Fruit fly (Drosophila melanogaster) whole organism, embryonic: ENCODE measurements around the gene nxf2.

ENCODE experiments used
- CG1024 ChIP-seq: fragments of 200-800 bp; sonication (Bioruptor generic); IDR thresholded peaks from 2 replicates; pipeline ENCODE4 v1.3.6; 2022; ENCODE audit warnings: missing biosample characterization, missing genetic modification characterization
- CG10267 ChIP-seq: fragments of 200-800 bp; sonication (Bioruptor generic); optimal IDR thresholded peaks from 2 replicates; lab custom pipeline; 2018; ENCODE audit warnings: missing biosample characterization, mild to moderate bottlenecking, missing genetic modification characterization, moderate library complexity
- CG11247 ChIP-seq: fragments of 200-800 bp; sonication (Bioruptor generic); IDR thresholded peaks from 2 replicates; pipeline ENCODE4 v1.3.6; 2022; ENCODE audit warnings: missing biosample characterization, missing genetic modification characterization
- CG13624 ChIP-seq: fragments of 200-800 bp; sonication (Bioruptor generic); optimal IDR thresholded peaks from 2 replicates; lab custom pipeline; 2016; ENCODE audit warnings: missing biosample characterization, missing genetic modification characterization
- CG15269 ChIP-seq: fragments of 200-800 bp; sonication (Bioruptor generic); optimal IDR thresholded peaks from 2 replicates; lab custom pipeline; 2018; ENCODE audit warnings: missing biosample characterization, mild to moderate bottlenecking, missing genetic modification characterization, moderate library complexity
- CG15514 ChIP-seq: fragments of 200-800 bp; sonication (Bioruptor generic); optimal IDR thresholded peaks from 3 replicates; lab custom pipeline; 2017; ENCODE audit warnings: missing biosample characterization, missing genetic modification characterization, mild to moderate bottlenecking, moderate library complexity, missing genetic modification reagents
- CG16779 ChIP-seq: fragments of 200-800 bp; sonication (Bioruptor generic); IDR thresholded peaks from 2 replicates; pipeline ENCODE4 v1.3.6; 2022; ENCODE audit warnings: missing biosample characterization, missing genetic modification characterization
- CG17568 ChIP-seq: fragments of 200-800 bp; sonication (Bioruptor generic); optimal IDR thresholded peaks from 2 replicates; lab custom pipeline; 2018; ENCODE audit warnings: missing biosample characterization, mild to moderate bottlenecking, missing genetic modification characterization, moderate library complexity
- CG1792 ChIP-seq: fragments of 200-800 bp; sonication (Bioruptor generic); optimal IDR thresholded peaks from 2 replicates; lab custom pipeline; 2016; ENCODE audit warnings: missing biosample characterization, missing genetic modification characterization
- CG18619 ChIP-seq: fragments of 200-800 bp; sonication (Bioruptor generic); optimal IDR thresholded peaks from 3 replicates; lab custom pipeline; 2017; ENCODE audit warnings: missing biosample characterization, mild to moderate bottlenecking, missing genetic modification characterization
- CG33213 ChIP-seq: fragments of 200-800 bp; sonication (Bioruptor generic); optimal IDR thresholded peaks from 3 replicates; lab custom pipeline; 2016; ENCODE audit warnings: missing biosample characterization, missing genetic modification characterization
- CG34376 ChIP-seq: fragments of 200-800 bp; sonication (Bioruptor generic); optimal IDR thresholded peaks from 2 replicates; lab custom pipeline; 2018; ENCODE audit warnings: missing biosample characterization, mild to moderate bottlenecking, missing genetic modification characterization
- CG3995 ChIP-seq: fragments of 200-800 bp; sonication (Bioruptor generic); optimal IDR thresholded peaks from 3 replicates; lab custom pipeline; 2016; ENCODE audit warnings: missing biosample characterization, missing genetic modification characterization
- CG42726 ChIP-seq: fragments of 200-800 bp; sonication (Bioruptor generic); IDR thresholded peaks from 2 replicates; pipeline ENCODE4 v1.3.6; 2022; ENCODE audit warnings: missing biosample characterization, missing genetic modification characterization; ENCODE audit not compliant: partially characterized antibody
- CG4404 ChIP-seq: fragments of 200-800 bp; sonication (Bioruptor generic); IDR thresholded peaks from 2 replicates; pipeline ENCODE4 v1.3.6; 2022; ENCODE audit warnings: missing biosample characterization, missing genetic modification characterization
- CG7357 ChIP-seq: fragments of 200-800 bp; sonication (Bioruptor generic); IDR thresholded peaks from 3 replicates; pipeline ENCODE4 v1.3.6; 2022; ENCODE audit warnings: missing biosample characterization, missing genetic modification characterization
- CG7745 ChIP-seq: fragments of 200-800 bp; sonication (Bioruptor generic); optimal IDR thresholded peaks from 2 replicates; lab custom pipeline; 2018; ENCODE audit warnings: missing biosample characterization, mild to moderate bottlenecking, missing genetic modification characterization, moderate library complexity
- CG8924 ChIP-seq: fragments of 200-800 bp; optimal IDR thresholded peaks from 3 replicates; lab custom pipeline; 2019; ENCODE audit warnings: missing biosample characterization, mild to moderate bottlenecking, missing genetic modification characterization, moderate library complexity
- CG9437 ChIP-seq: fragments of 200-800 bp; sonication (Bioruptor generic); optimal IDR thresholded peaks from 2 replicates; lab custom pipeline; 2018; ENCODE audit warnings: missing biosample characterization, mild to moderate bottlenecking, missing genetic modification characterization
- CG9932 ChIP-seq: fragments of 200-800 bp; sonication (Bioruptor generic); IDR thresholded peaks from 2 replicates; pipeline ENCODE4 v1.3.6; 2022; ENCODE audit warnings: missing biosample characterization, missing genetic modification characterization
- Dbx ChIP-seq: fragments of 200-800 bp; sonication (Bioruptor generic); IDR thresholded peaks from 3 replicates; pipeline ENCODE4 v1.3.6; 2022; ENCODE audit warnings: missing biosample characterization, missing genetic modification characterization
- Deaf1 ChIP-seq: fragments of 200-800 bp; optimal IDR thresholded peaks from 3 replicates; lab custom pipeline; 2019; ENCODE audit warnings: missing biosample characterization, mild to moderate bottlenecking, missing genetic modification characterization, moderate library complexity
- Ets65A ChIP-seq: fragments of 200-800 bp; sonication (Bioruptor generic); peaks from one replicate; lab custom pipeline; 2016; ENCODE audit warnings: missing biosample characterization, missing genetic modification characterization
- HLH4C ChIP-seq: fragments of 200-800 bp; sonication (Bioruptor generic); IDR thresholded peaks from 3 replicates; pipeline ENCODE4 v1.3.6; 2022; ENCODE audit warnings: missing biosample characterization, missing genetic modification characterization; ENCODE audit not compliant: partially characterized antibody
- HLH54F ChIP-seq: fragments of 200-800 bp; sonication (Bioruptor generic); optimal IDR thresholded peaks from 3 replicates; lab custom pipeline; 2016; ENCODE audit warnings: missing biosample characterization, missing genetic modification characterization
- Hmr ChIP-seq: fragments of 200-800 bp; sonication (Bioruptor generic); optimal IDR thresholded peaks from 3 replicates; lab custom pipeline; 2017; ENCODE audit warnings: mild to moderate bottlenecking, missing biosample characterization, missing genetic modification reagents, missing genetic modification characterization
- Med ChIP-seq: fragments of 200-800 bp; sonication (Bioruptor generic); peaks from one replicate; lab custom pipeline; 2016; ENCODE audit warnings: missing biosample characterization, missing genetic modification characterization, mild to moderate bottlenecking, inconsistent platforms, moderate library complexity
- Meics ChIP-seq: fragments of 200-800 bp; sonication (Bioruptor generic); optimal IDR thresholded peaks from 2 replicates; lab custom pipeline; 2017; ENCODE audit warnings: missing biosample characterization, mild to moderate bottlenecking, missing genetic modification characterization
- Oli ChIP-seq: fragments of 200-800 bp; sonication (Bioruptor generic); optimal IDR thresholded peaks from 2 replicates; lab custom pipeline; 2018; ENCODE audit warnings: missing biosample characterization, mild to moderate bottlenecking, missing genetic modification characterization, moderate library complexity
- Pdp1 ChIP-seq, 2 experiments: fragments of 200-800 bp; sonication (Bioruptor generic); optimal IDR thresholded peaks; 3 replicates each; lab custom pipeline; 2016; ENCODE audit warnings: missing biosample characterization in 2 of 2, missing genetic modification characterization in 2 of 2, mild to moderate bottlenecking in 1 of 2, moderate library complexity in 1 of 2
- Six4 ChIP-seq: fragments of 200-800 bp; sonication (Bioruptor generic); optimal IDR thresholded peaks from 2 replicates; lab custom pipeline; 2016; ENCODE audit warnings: missing biosample characterization, missing genetic modification characterization
- ash1 ChIP-seq: fragments of 200-800 bp; sonication (Bioruptor generic); optimal IDR thresholded peaks from 2 replicates; lab custom pipeline; 2018; ENCODE audit warnings: missing biosample characterization, mild to moderate bottlenecking, missing genetic modification characterization
- br ChIP-seq: fragments of >200 bp; optimal IDR thresholded peaks from 2 replicates; lab custom pipeline; 2017
- caup ChIP-seq: fragments of 200-800 bp; sonication (Bioruptor generic); optimal IDR thresholded peaks from 3 replicates; lab custom pipeline; 2017; ENCODE audit warnings: missing biosample characterization, mild to moderate bottlenecking, missing genetic modification characterization, moderate library complexity; ENCODE audit not compliant: severe bottlenecking
- cg ChIP-seq: fragments of 200-800 bp; sonication (Bioruptor generic); optimal IDR thresholded peaks from 3 replicates; lab custom pipeline; 2019; ENCODE audit warnings: missing biosample characterization, mild to moderate bottlenecking, missing genetic modification characterization, moderate library complexity
- ci ChIP-seq: fragments of 200-800 bp; sonication (Bioruptor generic); IDR thresholded peaks from 3 replicates; pipeline ENCODE4 v1.3.6; 2022; ENCODE audit warnings: missing biosample characterization, missing genetic modification characterization
- crol ChIP-seq: fragments of 200-800 bp; sonication (Bioruptor generic); IDR thresholded peaks from 2 replicates; pipeline ENCODE4 v1.3.6; 2022; ENCODE audit warnings: missing biosample characterization, missing genetic modification characterization
- esg ChIP-seq: fragments of 200-800 bp; sonication (Bioruptor generic); conservative IDR thresholded peaks from 2 replicates; pipeline ENCODE4 v1.3.6; 2022; ENCODE audit warnings: missing biosample characterization, missing genetic modification characterization
- gcm2 ChIP-seq: fragments of 200-800 bp; sonication (Bioruptor generic); optimal IDR thresholded peaks from 2 replicates; lab custom pipeline; 2016; ENCODE audit warnings: missing biosample characterization, missing genetic modification characterization
- grau ChIP-seq: fragments of 200-800 bp; optimal IDR thresholded peaks from 3 replicates; lab custom pipeline; 2019; ENCODE audit warnings: missing biosample characterization, mild to moderate bottlenecking, missing genetic modification characterization, moderate library complexity
- hkb ChIP-seq, 2 experiments: fragments of 200-800 bp in 1 of 2; fragments of >200 bp in 1 of 2; sonication (Bioruptor generic) in 1 of 2; IDR thresholded peaks in 1 of 2; optimal IDR thresholded peaks in 1 of 2; 2 replicates each; pipeline versions ENCODE4 v1.3.6 to Lab custom; 2017 to 2022; ENCODE audit warnings: missing biosample characterization in 1 of 2, missing genetic modification characterization in 1 of 2
- lilli ChIP-seq: fragments of 200-800 bp; sonication (Bioruptor generic); optimal IDR thresholded peaks from 3 replicates; lab custom pipeline; 2016; ENCODE audit warnings: missing biosample characterization, missing genetic modification characterization
- mld ChIP-seq: fragments of 200-800 bp; sonication (Bioruptor generic); IDR thresholded peaks from 3 replicates; pipeline ENCODE4 v1.3.6; 2022; ENCODE audit warnings: missing biosample characterization, missing genetic modification characterization; ENCODE audit not compliant: partially characterized antibody
- pzg ChIP-seq: fragments of 200-800 bp; sonication (Bioruptor generic); optimal IDR thresholded peaks from 3 replicates; lab custom pipeline; 2018; ENCODE audit warnings: missing biosample characterization, mild to moderate bottlenecking, missing genetic modification characterization, moderate library complexity
- rib ChIP-seq: fragments of 200-800 bp; sonication (Bioruptor generic); IDR thresholded peaks from 2 replicates; pipeline ENCODE4 v1.3.6; 2022; ENCODE audit warnings: missing biosample characterization, missing genetic modification characterization
- scrt ChIP-seq: fragments of 200-800 bp; sonication (Bioruptor generic); optimal IDR thresholded peaks from 2 replicates; lab custom pipeline; 2018; ENCODE audit warnings: missing biosample characterization, mild to moderate bottlenecking, missing genetic modification characterization, moderate library complexity
- sim ChIP-seq: fragments of 200-800 bp; sonication (Bioruptor generic); IDR thresholded peaks from 2 replicates; pipeline ENCODE4 v1.3.6; 2022; ENCODE audit warnings: missing biosample characterization, missing genetic modification characterization
- sug ChIP-seq: fragments of 200-800 bp; optimal IDR thresholded peaks from 2 replicates; lab custom pipeline; 2019; ENCODE audit warnings: missing biosample characterization, mild to moderate bottlenecking, missing genetic modification characterization, moderate library complexity
- twi ChIP-seq: fragments of 200-800 bp; optimal IDR thresholded peaks from 2 replicates; lab custom pipeline; 2019; ENCODE audit warnings: missing biosample characterization, mild to moderate bottlenecking, missing genetic modification characterization, moderate library complexity
- vnd ChIP-seq: fragments of 200-800 bp; sonication (Bioruptor generic); IDR thresholded peaks from 3 replicates; pipeline ENCODE4 v1.3.6; 2022; ENCODE audit warnings: missing biosample characterization, missing genetic modification characterization; ENCODE audit not compliant: partially characterized antibody

nxf2 gene

dm6 chr3L:16612972-16613371, 32.9 kb upstream of the nxf2 start (continued):
- TF ChIP-seq CG7357 (GFP tag; lab: Robert Waterston, UW) (no peak), CG11247 (GFP tag; lab: Robert Waterston, UW) (no peak), pzg (peak; percentile 25), Meics (peak; percentile 11), gcm2 (GFP tag; lab: Kevin White, UChicago) (no peak), Dbx (GFP tag; lab: Robert Waterston, UW) (peak; percentile 51; the same call in 1 of the 3 replicates), CG7745 (tag; lab: Kevin White, UChicago) (no peak), esg (GFP tag; lab: Robert Waterston, UW) (no peak), CG1792 (GFP tag; lab: Kevin White, UChicago) (no peak), scrt (no peak), twi (tag; lab: Kevin White, UChicago) (no peak), caup (GFP tag; lab: Kevin White, UChicago) (no peak), sug (tag; lab: Kevin White, UChicago) (peak; percentile 71), rib (peak; percentile 65), Med (GFP tag; lab: Kevin White, UChicago) (peak; percentile 83), CG17568 (GFP tag; lab: Kevin White, UChicago) (no peak), CG42726 (no peak), Oli (no peak), mld (0 out of 3 replicates have a peak, but pooled peaks have one; percentile 13), CG9437 (GFP tag; lab: Kevin White, UChicago) (no peak), CG9932 (peak; percentile 57; the same call in 1 of the 2 replicates), Pdp1 (GFP tag; optimal IDR thresholded peaks at IDR 0.05; lab: Kevin White, UChicago) (no peak), CG3995 (GFP tag; lab: Kevin White, UChicago) (peak; percentile 72), HLH54F (GFP tag; lab: Kevin White, UChicago) (peak; percentile 13), sim (GFP tag; lab: Robert Waterston, UW) (no peak), CG15514 (peak; percentile 6), CG16779 (GFP tag; lab: Robert Waterston, UW) (no peak), CG8924 (peak; percentile 18), CG15269 (no peak), CG10267 (tag; lab: Kevin White, UChicago) (no peak), crol (peak; percentile 59), CG1024 (no peak), CG33213 (GFP tag; lab: Kevin White, UChicago) (no peak), ci (peak; percentile 10; the same call in 1 of the 3 replicates), br (no peak), ash1 (GFP tag; lab: Kevin White, UChicago) (no peak), Ets65A (GFP tag; lab: Kevin White, UChicago) (peak; percentile 13), Six4 (GFP tag; lab: Kevin White, UChicago) (no peak), CG13624 (GFP tag; lab: Kevin White, UChicago) (no peak), Deaf1 (tag; lab: Kevin White, UChicago) (no peak), CG4404 (GFP tag; lab: Robert Waterston, UW) (no peak), CG34376 (GFP tag; lab: Kevin White, UChicago) (peak; percentile 27), hkb (optimal IDR thresholded peaks at IDR 0.05; lab: Kevin White, UChicago) (no peak), hkb (GFP tag; IDR thresholded peaks at IDR 0.05; lab: Robert Waterston, UW) (no peak), CG18619 (peak; percentile 1), lilli (GFP tag; lab: Kevin White, UChicago) (peak; percentile 17), grau (tag; lab: Kevin White, UChicago) (peak; percentile 0), Hmr (GFP tag; lab: Kevin White, UChicago) (peak; percentile 5), vnd (GFP tag; lab: Robert Waterston, UW) (no peak), cg (peak; percentile 61), HLH4C (0 out of 3 replicates have a peak, but pooled peaks have one; percentile 21)
